Worm (Caenorhabditis elegans) whole organism, young adult: ENCODE measurements around the gene Y53C12A.3.

Experiments
- B0336.3 ChIP-seq: fragments of 200-800 bp; sonication (Bioruptor generic); IDR thresholded peaks from 2 replicates; pipeline ENCODE4 v1.3.6; 2022; ENCODE audit warnings: missing genetic modification characterization, missing compliant biosample characterization
- F55B11.4 ChIP-seq: sonication (generic microtip); optimal IDR thresholded peaks from 2 replicates; lab custom pipeline; 2016; ENCODE audit warnings: missing compliant biosample characterization, missing genetic modification characterization, borderline replicate concordance; ENCODE audit not compliant: insufficient read depth
- F57C9.4 ChIP-seq: sonication (generic microtip); optimal IDR thresholded peaks from 2 replicates; lab custom pipeline; 2017; ENCODE audit warnings: mild to moderate bottlenecking, missing genetic modification characterization, missing compliant biosample characterization
- aptf-3 ChIP-seq: fragments of 200-800 bp; sonication (Bioruptor generic); IDR thresholded peaks from 2 replicates; pipeline ENCODE4 v1.3.6; 2022; ENCODE audit warnings: missing genetic modification characterization, missing compliant biosample characterization
- athp-1 ChIP-seq: sonication (generic microtip); optimal IDR thresholded peaks from 2 replicates; lab custom pipeline; 2017; ENCODE audit warnings: mild to moderate bottlenecking, missing genetic modification characterization, missing compliant biosample characterization
- attf-3 ChIP-seq: fragments of 200-800 bp; sonication (Bioruptor generic); conservative IDR thresholded peaks from 2 replicates; pipeline ENCODE4 v1.3.6; 2022; ENCODE audit warnings: missing genetic modification reagents, missing genetic modification characterization, missing compliant biosample characterization
- cebp-1 ChIP-seq, 2 experiments: fragments of 200-800 bp in 1 of 2; sonication (Bioruptor generic) in 1 of 2; sonication (generic microtip) in 1 of 2; IDR thresholded peaks in 1 of 2; optimal IDR thresholded peaks in 1 of 2; 2 replicates each; pipeline versions ENCODE4 v1.3.6 to Lab custom; 2017 to 2022; ENCODE audit warnings: missing compliant biosample characterization in 2 of 2, missing genetic modification characterization in 2 of 2, mild to moderate bottlenecking in 1 of 2, missing genetic modification reagents in 1 of 2, moderate library complexity in 1 of 2
- ceh-79 ChIP-seq: sonication (generic microtip); optimal IDR thresholded peaks from 2 replicates; lab custom pipeline; 2017; ENCODE audit warnings: mild to moderate bottlenecking, missing genetic modification characterization, missing compliant biosample characterization
- dox-1 ChIP-seq: fragments of 200-800 bp; sonication (Bioruptor generic); IDR thresholded peaks from 2 replicates; pipeline ENCODE4 v1.3.6; 2022; ENCODE audit warnings: missing genetic modification reagents, missing genetic modification characterization, missing compliant biosample characterization
- dpff-1 ChIP-seq: sonication (generic microtip); optimal IDR thresholded peaks from 2 replicates; lab custom pipeline; 2017; ENCODE audit warnings: mild to moderate bottlenecking, missing genetic modification characterization, missing compliant biosample characterization
- dpl-1 ChIP-seq: fragments of 150-350 bp; optimal IDR thresholded peaks from 2 replicates; lab custom pipeline; 2014; ENCODE audit warnings: missing biosample characterization, missing genetic modification reagents, missing genetic modification characterization
- him-1 ChIP-seq: sonication (generic microtip); optimal IDR thresholded peaks from 2 replicates; lab custom pipeline; 2016; ENCODE audit warnings: missing genotype, missing genetic modification reagents, missing genetic modification characterization, missing compliant biosample characterization
- hmg-1.2 ChIP-seq: fragments of 200-800 bp; sonication (Bioruptor generic); IDR thresholded peaks from 2 replicates; pipeline ENCODE4 v1.3.6; 2022; ENCODE audit warnings: missing genetic modification reagents, missing genetic modification characterization, missing compliant biosample characterization
- hmg-20 ChIP-seq: fragments of 200-800 bp; sonication (Bioruptor generic); IDR thresholded peaks from 2 replicates; pipeline ENCODE4 v1.3.6; 2022; ENCODE audit warnings: missing genetic modification reagents, missing genetic modification characterization, missing compliant biosample characterization
- let-607 ChIP-seq, 2 experiments: fragments of 200-800 bp in 1 of 2; sonication (Bioruptor generic) in 1 of 2; sonication (generic microtip) in 1 of 2; optimal IDR thresholded peaks; 2 replicates each; lab custom pipeline; 2016 to 2018; ENCODE audit warnings: mild to moderate bottlenecking in 2 of 2, missing compliant biosample characterization in 2 of 2, missing genetic modification characterization in 2 of 2, moderate library complexity in 2 of 2, missing genotype in 1 of 2
- lin-35 ChIP-seq, 3 experiments: fragments of 150-350 bp in 2 of 3; sonication (generic microtip) in 1 of 3; optimal IDR thresholded peaks; 2 replicates each; lab custom pipeline; 2014 to 2018; ENCODE audit warnings: missing biosample characterization in 3 of 3, missing genetic modification characterization in 3 of 3, missing genetic modification reagents in 3 of 3
- lin-40 ChIP-seq: sonication (generic microtip); optimal IDR thresholded peaks from 2 replicates; lab custom pipeline; 2016; ENCODE audit warnings: missing genetic modification characterization, mild to moderate bottlenecking, missing compliant biosample characterization, missing genotype, missing genetic modification reagents
- lin-54 ChIP-seq: fragments of 200-800 bp; sonication (Bioruptor generic); optimal IDR thresholded peaks from 2 replicates; lab custom pipeline; 2018; ENCODE audit warnings: mild to moderate bottlenecking, missing genetic modification characterization, missing compliant biosample characterization
- lsy-27 ChIP-seq: sonication (generic microtip); optimal IDR thresholded peaks from 2 replicates; lab custom pipeline; 2017; ENCODE audit warnings: missing genetic modification characterization, mild to moderate bottlenecking, missing compliant biosample characterization, antibody characterized with exemption, missing genotype, borderline replicate concordance; ENCODE audit not compliant: insufficient read depth
- mes-4 ChIP-seq: sonication (generic microtip); optimal IDR thresholded peaks from 2 replicates; lab custom pipeline; 2016; ENCODE audit warnings: missing genotype, missing genetic modification characterization, missing compliant biosample characterization
- nfya-2 ChIP-seq: fragments of 200-800 bp; sonication (Bioruptor generic); IDR thresholded peaks from 2 replicates; pipeline ENCODE4 v1.3.6; 2022; ENCODE audit warnings: missing genetic modification reagents, missing genetic modification characterization, missing compliant biosample characterization
- nfyb-1 ChIP-seq: fragments of 200-800 bp; sonication (Bioruptor generic); IDR thresholded peaks from 2 replicates; pipeline ENCODE4 v1.3.6; 2022; ENCODE audit warnings: missing genetic modification reagents, missing genetic modification characterization, missing compliant biosample characterization
- nhr-120 ChIP-seq: fragments of 200-800 bp; sonication (Bioruptor generic); IDR thresholded peaks from 2 replicates; pipeline ENCODE4 v1.3.6; 2022; ENCODE audit warnings: missing genetic modification characterization, missing compliant biosample characterization
- nhr-179 ChIP-seq: sonication (generic microtip); optimal IDR thresholded peaks from 2 replicates; lab custom pipeline; 2016; ENCODE audit warnings: mild to moderate bottlenecking, missing genetic modification characterization, missing compliant biosample characterization
- nhr-80 ChIP-seq: sonication (generic microtip); optimal IDR thresholded peaks from 2 replicates; lab custom pipeline; 2016; ENCODE audit warnings: missing genetic modification characterization, missing compliant biosample characterization
- sdz-38 ChIP-seq: sonication (generic microtip); optimal IDR thresholded peaks from 2 replicates; lab custom pipeline; 2016; ENCODE audit warnings: missing genotype, missing genetic modification characterization, missing compliant biosample characterization
- tlf-1 ChIP-seq: fragments of 200-800 bp; sonication (Bioruptor generic); optimal IDR thresholded peaks from 2 replicates; lab custom pipeline; 2018; ENCODE audit warnings: mild to moderate bottlenecking, missing genetic modification characterization, missing compliant biosample characterization
- ztf-25 ChIP-seq: fragments of 200-800 bp; sonication (Bioruptor generic); IDR thresholded peaks from 2 replicates; pipeline ENCODE4 v1.3.6; 2022; ENCODE audit warnings: missing genetic modification reagents, missing genetic modification characterization, missing compliant biosample characterization
- ztf-26 ChIP-seq: sonication (generic microtip); optimal IDR thresholded peaks from 2 replicates; lab custom pipeline; 2017; ENCODE audit warnings: missing genetic modification characterization, missing compliant biosample characterization

Y53C12A.3 gene

DNA sequence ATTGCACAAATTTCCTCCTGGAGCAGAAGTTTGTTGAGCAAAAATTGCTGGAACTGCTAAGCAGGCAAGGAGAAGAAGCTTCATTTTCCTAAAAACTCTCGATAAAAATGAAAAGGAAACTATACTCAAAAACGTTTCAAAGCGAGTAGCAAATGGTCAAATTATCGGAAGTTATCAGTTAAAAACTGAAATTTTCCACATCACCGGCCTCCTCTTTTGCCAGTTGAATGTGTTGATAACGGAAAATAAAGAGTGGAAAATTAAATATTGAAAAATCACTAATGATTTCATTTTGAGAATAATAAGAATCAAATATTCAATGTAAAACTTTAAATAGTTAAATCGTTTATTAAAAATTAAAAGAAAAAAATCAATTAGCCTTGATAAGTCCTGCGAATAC lies 47.1 kb downstream of the Y53C12A.3 start, which contains the start of gene ZK1320.2:
ZK1320.2 (minus strand) TSS at position 88 of the 400 bp plus-strand sequence.
- TF ChIP-seq ztf-25 (GFP tag; lab: Robert Waterston, UW) (no peak), nhr-80 (peak; percentile 48), let-607 (tag; optimal IDR thresholded peaks at IDR 0.05; lab: Kevin White, UChicago) (peak in 1 of 2 experiments; percentile 7)

DNA sequence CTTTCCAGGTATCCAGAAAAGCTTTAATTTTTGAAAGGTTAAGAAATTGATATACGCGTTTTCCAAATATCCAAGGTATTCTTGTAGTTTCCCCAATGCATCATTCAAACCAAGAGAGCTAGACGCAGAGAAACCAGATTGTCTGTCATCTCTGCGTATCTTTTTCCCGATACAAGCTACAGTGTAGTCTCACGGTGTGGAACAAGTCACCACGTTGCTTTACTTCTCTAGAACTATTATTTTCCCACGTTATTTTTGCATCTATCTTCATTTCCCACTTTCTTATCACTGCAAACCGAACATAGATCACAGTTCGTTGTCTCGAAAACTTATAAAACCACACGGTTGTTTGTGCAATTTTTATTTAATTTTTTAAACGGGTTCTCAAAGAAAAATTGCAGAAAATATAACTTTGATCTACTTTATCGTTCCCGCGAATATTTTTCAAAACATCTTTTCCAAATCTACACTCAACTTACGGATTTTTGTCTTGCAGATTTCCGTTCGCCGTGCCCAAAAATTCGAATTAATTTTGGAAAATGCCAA lies 49.8 kb downstream of the Y53C12A.3 start, which contains the start of gene gstk-1:
gstk-1 (plus strand) TSS at position 496 of the 546 bp plus-strand sequence.
- TF ChIP-seq ceh-79 (tag; lab: Kevin White, UChicago) = no peak
- TF ChIP-seq F57C9.4 = no peak
- TF ChIP-seq athp-1 (tag; lab: Kevin White, UChicago) = no peak
- TF ChIP-seq dpl-1 (GFP tag; lab: Kevin White, UChicago) = no peak
- no peak for TF ChIP-seq B0336.3
- TF ChIP-seq nhr-80 = peak; percentile 53
- no peak for TF ChIP-seq lin-35 (GFP tag; optimal IDR thresholded peaks at IDR 0.05; lab: Kevin White, UChicago)
- TF ChIP-seq nhr-179 (tag; lab: Kevin White, UChicago) = no peak
- peak; percentile 26; the same call in 1 of the 2 replicates for TF ChIP-seq hmg-1.2 (GFP tag; lab: Robert Waterston, UW)
- TF ChIP-seq mes-4 (tag; lab: Kevin White, UChicago) = no peak
- peak; percentile 17 for TF ChIP-seq lin-40 (tag; lab: Kevin White, UChicago)
- TF ChIP-seq, all 124 proteins: peak for 3

DNA sequence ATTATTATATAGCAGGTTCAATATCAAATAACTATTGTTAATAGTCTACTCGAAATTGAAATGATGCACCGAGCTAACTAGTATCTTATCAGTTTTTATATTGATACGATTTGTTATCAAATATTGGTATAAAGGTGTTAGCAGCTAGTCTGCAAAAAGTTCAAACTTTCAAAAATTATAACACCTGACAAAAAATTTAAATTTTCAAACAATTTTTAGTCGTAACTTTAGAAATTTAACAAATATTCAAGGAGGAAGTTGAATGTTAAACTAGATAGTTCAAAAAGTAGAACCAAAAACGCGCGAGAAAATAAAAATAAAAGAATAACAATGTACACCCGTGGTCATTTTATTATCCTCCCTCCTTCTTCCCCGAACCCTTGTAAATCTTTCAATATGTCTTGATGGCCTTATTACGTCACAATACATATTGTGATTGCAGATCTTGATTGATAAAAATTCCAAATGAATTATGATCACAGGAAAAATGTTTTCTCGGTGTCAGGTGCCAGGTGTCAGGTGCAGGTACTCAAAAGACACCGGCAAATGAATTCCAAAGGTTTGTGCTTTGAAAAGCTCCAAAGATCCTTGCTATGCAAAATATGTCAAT lies 50.4 kb downstream of the Y53C12A.3 start, which contains the start of gene ZK1307.1:
ZK1307.1 (minus strand) TSS at position 51 of the 610 bp plus-strand sequence.
- TF ChIP-seq him-1 (tag; lab: Kevin White, UChicago) (no peak), attf-3 (no peak), dpff-1 (no peak), cebp-1 (GFP tag; IDR thresholded peaks at IDR 0.05; lab: Robert Waterston, UW) (no peak), cebp-1 (tag; optimal IDR thresholded peaks at IDR 0.05; lab: Kevin White, UChicago) (no peak), aptf-3 (no peak), tlf-1 (no peak), dpl-1 (GFP tag; lab: Kevin White, UChicago) (no peak), hmg-20 (GFP tag; lab: Robert Waterston, UW) (no peak), dox-1 (GFP tag; lab: Robert Waterston, UW) (no peak), sdz-38 (tag; lab: Kevin White, UChicago) (no peak), ztf-26 (tag; lab: Kevin White, UChicago) (no peak), lsy-27 (tag; lab: Kevin White, UChicago) (no peak), nhr-120 (GFP tag; lab: Robert Waterston, UW) (no peak), nfyb-1 (GFP tag; lab: Robert Waterston, UW) (no peak), let-607 (tag; optimal IDR thresholded peaks at IDR 0.05; lab: Kevin White, UChicago) (no peak), nfya-2 (no peak), lin-54 (GFP tag; lab: Kevin White, UChicago) (no peak), F55B11.4 (tag; lab: Kevin White, UChicago) (no peak)
